Fruit fly (Drosophila melanogaster) whole organism, embryonic: ENCODE measurements around the gene Vps4.

ENCODE experiments used
- Atf-2 ChIP-seq: fragments of 200-800 bp; sonication (Bioruptor generic); optimal IDR thresholded peaks from 2 replicates; lab custom pipeline; 2016; ENCODE audit warnings: missing biosample characterization, missing genetic modification characterization
- CG12391 ChIP-seq: fragments of 200-800 bp; sonication (Bioruptor generic); optimal IDR thresholded peaks from 3 replicates; lab custom pipeline; 2018; ENCODE audit warnings: missing biosample characterization, mild to moderate bottlenecking, missing genetic modification characterization, moderate library complexity
- CG12769 ChIP-seq: fragments of 200-800 bp; sonication (Bioruptor generic); optimal IDR thresholded peaks from 2 replicates; lab custom pipeline; 2019; ENCODE audit warnings: missing biosample characterization, mild to moderate bottlenecking, missing genetic modification characterization, moderate library complexity
- CG13894 ChIP-seq: fragments of 200-800 bp; sonication (Bioruptor generic); optimal IDR thresholded peaks from 3 replicates; lab custom pipeline; 2018; ENCODE audit warnings: missing biosample characterization, mild to moderate bottlenecking, missing genetic modification characterization, moderate library complexity
- CG1603 ChIP-seq: fragments of 200-800 bp; sonication (Bioruptor generic); optimal IDR thresholded peaks from 2 replicates; lab custom pipeline; 2019; ENCODE audit warnings: missing biosample characterization, mild to moderate bottlenecking, missing genetic modification characterization, moderate library complexity
- CG17186 ChIP-seq: fragments of 200-800 bp; sonication (Bioruptor generic); optimal IDR thresholded peaks from 3 replicates; lab custom pipeline; 2017; ENCODE audit warnings: missing biosample characterization, missing genetic modification reagents, missing genetic modification characterization
- CG17612 ChIP-seq: fragments of 200-800 bp; sonication (Bioruptor generic); IDR thresholded peaks from 2 replicates; pipeline ENCODE4 v1.3.6; 2022; ENCODE audit warnings: missing biosample characterization, missing genetic modification characterization
- CG17829 ChIP-seq: fragments of 200-800 bp; optimal IDR thresholded peaks from 2 replicates; lab custom pipeline; 2019; ENCODE audit warnings: missing biosample characterization, mild to moderate bottlenecking, missing genetic modification characterization, moderate library complexity
- CG18262 ChIP-seq: fragments of 200-800 bp; optimal IDR thresholded peaks from 3 replicates; lab custom pipeline; 2019; ENCODE audit warnings: missing biosample characterization, mild to moderate bottlenecking, missing genetic modification characterization, moderate library complexity
- CG2120 ChIP-seq: fragments of 200-800 bp; sonication (Bioruptor generic); optimal IDR thresholded peaks from 3 replicates; lab custom pipeline; 2016; ENCODE audit warnings: missing biosample characterization, missing genetic modification characterization
- CG33557 ChIP-seq: fragments of 200-800 bp; sonication (Bioruptor generic); optimal IDR thresholded peaks from 2 replicates; lab custom pipeline; 2019; ENCODE audit warnings: missing biosample characterization, mild to moderate bottlenecking, missing genetic modification characterization, moderate library complexity
- CG5180 ChIP-seq: fragments of 200-800 bp; sonication (Bioruptor generic); optimal IDR thresholded peaks from 3 replicates; lab custom pipeline; 2017; ENCODE audit warnings: missing biosample characterization, missing genetic modification characterization, mild to moderate bottlenecking, moderate library complexity, missing genetic modification reagents
- CG6272 ChIP-seq: fragments of 200-800 bp; sonication (Bioruptor generic); IDR thresholded peaks from 2 replicates; pipeline ENCODE4 v1.3.6; 2022; ENCODE audit warnings: missing biosample characterization, missing genetic modification characterization
- CG6683 ChIP-seq: fragments of 200-800 bp; sonication (Bioruptor generic); optimal IDR thresholded peaks from 2 replicates; lab custom pipeline; 2017; ENCODE audit warnings: missing biosample characterization, mild to moderate bottlenecking, missing genetic modification characterization, missing genetic modification reagents
- CG6791 ChIP-seq: fragments of 200-800 bp; sonication (Bioruptor generic); IDR thresholded peaks from 3 replicates; pipeline ENCODE4 v1.3.6; 2022; ENCODE audit warnings: missing biosample characterization, missing genetic modification characterization; ENCODE audit not compliant: partially characterized antibody
- CG7357 ChIP-seq: fragments of 200-800 bp; sonication (Bioruptor generic); IDR thresholded peaks from 3 replicates; pipeline ENCODE4 v1.3.6; 2022; ENCODE audit warnings: missing biosample characterization, missing genetic modification characterization
- CG7745 ChIP-seq: fragments of 200-800 bp; sonication (Bioruptor generic); optimal IDR thresholded peaks from 2 replicates; lab custom pipeline; 2018; ENCODE audit warnings: missing biosample characterization, mild to moderate bottlenecking, missing genetic modification characterization, moderate library complexity
- CG8388 ChIP-seq: fragments of 200-800 bp; sonication (Bioruptor generic); optimal IDR thresholded peaks from 2 replicates; lab custom pipeline; 2019; ENCODE audit warnings: missing biosample characterization, mild to moderate bottlenecking, missing genetic modification characterization, moderate library complexity
- CG8478 ChIP-seq: fragments of >200 bp; optimal IDR thresholded peaks from 2 replicates; lab custom pipeline; 2018
- CG9797 ChIP-seq: fragments of 200-800 bp; sonication (Bioruptor generic); optimal IDR thresholded peaks from 3 replicates; lab custom pipeline; 2018; ENCODE audit warnings: missing biosample characterization, mild to moderate bottlenecking, missing genetic modification characterization
- CoRest ChIP-seq: fragments of 200-800 bp; sonication (Bioruptor generic); optimal IDR thresholded peaks from 3 replicates; lab custom pipeline; 2018; ENCODE audit warnings: missing biosample characterization, mild to moderate bottlenecking, missing genetic modification characterization, moderate library complexity
- Dp ChIP-seq: fragments of 200-800 bp; sonication (Bioruptor generic); optimal IDR thresholded peaks from 2 replicates; lab custom pipeline; 2018; ENCODE audit warnings: missing biosample characterization, mild to moderate bottlenecking, missing genetic modification characterization, moderate library complexity
- Elba2 ChIP-seq: fragments of 200-800 bp; sonication (Bioruptor generic); optimal IDR thresholded peaks from 3 replicates; lab custom pipeline; 2016; ENCODE audit warnings: missing biosample characterization, missing genetic modification characterization
- Fer1 ChIP-seq: fragments of 200-800 bp; sonication (Bioruptor generic); optimal IDR thresholded peaks from 2 replicates; lab custom pipeline; 2017; ENCODE audit warnings: missing biosample characterization, mild to moderate bottlenecking, missing genetic modification characterization
- HLHmδ ChIP-seq: fragments of 200-800 bp; sonication (Bioruptor generic); optimal IDR thresholded peaks from 2 replicates; lab custom pipeline; 2018; ENCODE audit warnings: missing biosample characterization, mild to moderate bottlenecking, missing genetic modification characterization, moderate library complexity
- Hmx ChIP-seq: fragments of 200-800 bp; sonication (Bioruptor generic); optimal IDR thresholded peaks from 2 replicates; lab custom pipeline; 2016; ENCODE audit warnings: missing biosample characterization, missing genetic modification characterization
- Jarid2 ChIP-seq: fragments of 200-800 bp; sonication (Bioruptor generic); optimal IDR thresholded peaks from 3 replicates; lab custom pipeline; 2017; ENCODE audit warnings: mild to moderate bottlenecking, missing biosample characterization, missing genetic modification reagents, missing genetic modification characterization
- MBD-R2 ChIP-seq: fragments of 200-800 bp; sonication (Bioruptor generic); IDR thresholded peaks from 2 replicates; pipeline ENCODE4 v1.3.6; 2022; ENCODE audit warnings: missing biosample characterization, missing genetic modification characterization
- NK7.1 ChIP-seq: fragments of 200-800 bp; sonication (Bioruptor generic); optimal IDR thresholded peaks from 3 replicates; lab custom pipeline; 2016; ENCODE audit warnings: missing biosample characterization, missing genetic modification characterization
- Nf-YC ChIP-seq: fragments of 200-800 bp; optimal IDR thresholded peaks from 3 replicates; lab custom pipeline; 2019; ENCODE audit warnings: missing biosample characterization, mild to moderate bottlenecking, missing genetic modification characterization, moderate library complexity
- PHDP ChIP-seq: fragments of 200-800 bp; sonication (Bioruptor generic); optimal IDR thresholded peaks from 3 replicates; lab custom pipeline; 2018; ENCODE audit warnings: missing biosample characterization, mild to moderate bottlenecking, missing genetic modification characterization, moderate library complexity
- TFAM ChIP-seq: fragments of 200-800 bp; sonication (Bioruptor generic); optimal IDR thresholded peaks from 2 replicates; lab custom pipeline; 2017; ENCODE audit warnings: missing biosample characterization, missing genetic modification characterization, inconsistent platforms
- Trl ChIP-seq, 3 experiments: fragments of >200 bp in 2 of 3; fragments of 200-800 bp in 1 of 3; sonication (Bioruptor generic) in 1 of 3; optimal IDR thresholded peaks; 2 replicates in 1 of 3; 3 replicates in 2 of 3; lab custom pipeline; 2016 to 2017; ENCODE audit warnings: missing biosample characterization in 1 of 3, missing genetic modification characterization in 1 of 3
- Xbp1 ChIP-seq: fragments of 200-800 bp; sonication (Bioruptor generic); optimal IDR thresholded peaks from 3 replicates; lab custom pipeline; 2016; ENCODE audit warnings: missing biosample characterization, mild to moderate bottlenecking, missing genetic modification characterization
- Xrp1 ChIP-seq: fragments of 200-800 bp; sonication (Bioruptor generic); IDR thresholded peaks from 2 replicates; pipeline ENCODE4 v1.3.6; 2022; ENCODE audit warnings: missing biosample characterization, missing genetic modification characterization
- aop ChIP-seq: fragments of 200-800 bp; sonication (Bioruptor generic); IDR thresholded peaks from 2 replicates; pipeline ENCODE4 v1.3.6; 2022; ENCODE audit warnings: missing biosample characterization, missing genetic modification characterization
- ato ChIP-seq: fragments of 200-800 bp; sonication (Bioruptor generic); IDR thresholded peaks from 2 replicates; pipeline ENCODE4 v1.3.6; 2022; ENCODE audit warnings: missing biosample characterization, missing genetic modification characterization; ENCODE audit not compliant: partially characterized antibody
- crc ChIP-seq: fragments of 200-800 bp; sonication (Bioruptor generic); optimal IDR thresholded peaks from 2 replicates; lab custom pipeline; 2016; ENCODE audit warnings: missing biosample characterization, missing genetic modification characterization
- dysf ChIP-seq: fragments of 200-800 bp; sonication (Bioruptor generic); IDR thresholded peaks from 3 replicates; pipeline ENCODE4 v1.3.6; 2022; ENCODE audit warnings: missing biosample characterization, missing genetic modification characterization
- ewg ChIP-seq: fragments of 200-800 bp; sonication (Bioruptor generic); optimal IDR thresholded peaks from 3 replicates; lab custom pipeline; 2017; ENCODE audit warnings: mild to moderate bottlenecking, missing biosample characterization, missing genetic modification reagents, missing genetic modification characterization
- eyg ChIP-seq: fragments of 200-800 bp; sonication (Bioruptor generic); optimal IDR thresholded peaks from 3 replicates; lab custom pipeline; 2016; ENCODE audit warnings: missing biosample characterization, missing genetic modification characterization
- grau ChIP-seq: fragments of 200-800 bp; optimal IDR thresholded peaks from 3 replicates; lab custom pipeline; 2019; ENCODE audit warnings: missing biosample characterization, mild to moderate bottlenecking, missing genetic modification characterization, moderate library complexity
- pfk ChIP-seq: fragments of 200-800 bp; sonication (Bioruptor generic); optimal IDR thresholded peaks from 2 replicates; lab custom pipeline; 2018; ENCODE audit warnings: missing biosample characterization, mild to moderate bottlenecking, missing genetic modification characterization, moderate library complexity
- pho ChIP-seq: fragments of 200-800 bp; sonication (Bioruptor generic); optimal IDR thresholded peaks from 2 replicates; lab custom pipeline; 2016; ENCODE audit warnings: missing biosample characterization, missing genetic modification characterization
- phol ChIP-seq: fragments of 200-800 bp; sonication (Bioruptor generic); optimal IDR thresholded peaks from 3 replicates; lab custom pipeline; 2018; ENCODE audit warnings: missing biosample characterization, mild to moderate bottlenecking, missing genetic modification characterization, moderate library complexity
- pzg ChIP-seq: fragments of 200-800 bp; sonication (Bioruptor generic); optimal IDR thresholded peaks from 3 replicates; lab custom pipeline; 2018; ENCODE audit warnings: missing biosample characterization, mild to moderate bottlenecking, missing genetic modification characterization, moderate library complexity
- sens ChIP-seq: fragments of 200-800 bp; sonication (Bioruptor generic); peaks from one replicate; lab custom pipeline; 2016; ENCODE audit warnings: missing biosample characterization, missing genetic modification characterization
- sqz ChIP-seq: fragments of 200-800 bp; sonication (Bioruptor generic); optimal IDR thresholded peaks from 3 replicates; lab custom pipeline; 2018; ENCODE audit warnings: missing biosample characterization, mild to moderate bottlenecking, missing genetic modification characterization
- ttk ChIP-seq: fragments of 200-800 bp; sonication (Bioruptor generic); IDR thresholded peaks from 2 replicates; pipeline ENCODE4 v2.1.2; 2022; ENCODE audit warnings: missing biosample characterization, missing genetic modification characterization
- tup ChIP-seq: fragments of 200-800 bp; sonication (Bioruptor generic); optimal IDR thresholded peaks from 2 replicates; lab custom pipeline; 2016; ENCODE audit warnings: missing biosample characterization, mild to moderate bottlenecking, missing genetic modification characterization, moderate library complexity
- wdn ChIP-seq: fragments of 200-800 bp; sonication (Bioruptor generic); IDR thresholded peaks from 2 replicates; pipeline ENCODE4 v1.3.6; 2022; ENCODE audit warnings: missing biosample characterization, missing genetic modification characterization

Gene Vps4

DNA sequence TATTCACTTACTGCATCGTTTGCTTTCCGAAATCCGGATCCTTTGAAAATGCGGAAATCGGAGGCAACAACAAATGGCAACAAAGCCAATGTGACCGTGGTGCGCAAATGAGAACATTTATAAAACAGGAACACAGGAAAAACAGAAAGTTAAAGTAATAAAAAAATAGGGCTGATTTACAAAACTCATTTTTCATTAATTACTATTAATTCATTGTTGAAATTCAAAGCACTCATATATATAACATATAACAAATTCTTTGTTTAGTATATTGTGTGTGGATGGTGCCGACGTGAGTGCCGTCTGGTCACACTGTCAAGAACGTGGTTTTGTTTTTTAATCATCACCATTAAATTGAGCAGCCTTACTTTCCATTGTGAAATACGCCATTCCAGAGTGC lies 46.8 kb upstream of the Vps4 start, which contains the start of the genes Arp8 and CG6769 (continued):
- TF ChIP-seq TFAM (no peak), CG12391 (tag; lab: Kevin White, UChicago) (peak; percentile 55), ttk (GFP tag; lab: Robert Waterston, UW) (no peak), CG6683 (GFP tag; lab: Kevin White, UChicago) (no peak), tup (GFP tag; lab: Kevin White, UChicago) (no peak), phol (tag; lab: Kevin White, UChicago) (peak; percentile 54), CG6791 (GFP tag; lab: Robert Waterston, UW) (no peak), CoRest (tag; lab: Kevin White, UChicago) (peak; percentile 40), CG8388 (GFP tag; lab: Kevin White, UChicago) (peak; percentile 11), sqz (GFP tag; lab: Kevin White, UChicago) (no peak), ato (no peak), CG17612 (GFP tag; lab: Robert Waterston, UW) (no peak), NK7.1 (GFP tag; lab: Kevin White, UChicago) (no peak), Jarid2 (GFP tag; lab: Kevin White, UChicago) (no peak), PHDP (tag; lab: Kevin White, UChicago) (peak; percentile 2), grau (tag; lab: Kevin White, UChicago) (peak; percentile 57), CG8478 (lab: Kevin White, UChicago) (no peak), Elba2 (GFP tag; lab: Kevin White, UChicago) (no peak), Nf-YC (tag; lab: Kevin White, UChicago) (no peak), Trl (optimal IDR thresholded peaks at IDR 0.05; lab: Kevin White, UChicago) (no peak), Trl (GFP tag; optimal IDR thresholded peaks at IDR 0.05; lab: Kevin White, UChicago) (no peak), MBD-R2 (GFP tag; lab: Robert Waterston, UW) (peak; percentile 74), CG17829 (peak; percentile 27), Hmx (GFP tag; lab: Kevin White, UChicago) (no peak), dysf (GFP tag; lab: Robert Waterston, UW) (no peak), pfk (GFP tag; lab: Kevin White, UChicago) (no peak), pzg (GFP tag; lab: Kevin White, UChicago) (peak; percentile 46), CG1603 (peak; percentile 31), CG12769 (tag; lab: Kevin White, UChicago) (no peak), CG7745 (tag; lab: Kevin White, UChicago) (no peak), Atf-2 (GFP tag; lab: Kevin White, UChicago) (no peak), CG33557 (GFP tag; lab: Kevin White, UChicago) (peak; percentile 22), ewg (GFP tag; lab: Kevin White, UChicago) (no peak), CG6272 (GFP tag; lab: Robert Waterston, UW) (no peak), wdn (GFP tag; lab: Robert Waterston, UW) (no peak), Dp (peak; percentile 14), eyg (GFP tag; lab: Kevin White, UChicago) (no peak), CG9797 (GFP tag; lab: Kevin White, UChicago) (peak; percentile 80), Xrp1 (GFP tag; lab: Robert Waterston, UW) (0 out of 2 replicates have a peak, but pooled peaks have one; percentile 14), pho (GFP tag; lab: Kevin White, UChicago) (no peak), CG7357 (GFP tag; lab: Robert Waterston, UW) (no peak), sens (GFP tag; lab: Kevin White, UChicago) (peak; percentile 58), aop (GFP tag; lab: Robert Waterston, UW) (no peak), Fer1 (GFP tag; lab: Kevin White, UChicago) (peak; percentile 45), CG17186 (GFP tag; lab: Kevin White, UChicago) (peak; percentile 46), CG5180 (GFP tag; lab: Kevin White, UChicago) (no peak), Xbp1 (GFP tag; lab: Kevin White, UChicago) (peak; percentile 6), HLHmδ (GFP tag; lab: Kevin White, UChicago) (no peak), CG13894 (tag; lab: Kevin White, UChicago) (no peak), CG18262 (tag; lab: Kevin White, UChicago) (peak; percentile 21), crc (GFP tag; lab: Kevin White, UChicago) (no peak), CG2120 (GFP tag; lab: Kevin White, UChicago) (peak; percentile 41)
